Fruit fly (Drosophila melanogaster) whole organism, prepupa: ENCODE measurements around the gene CG15480.

ENCODE experiments used
- CG6854 ChIP-seq: fragments of 200-800 bp; sonication (Bioruptor generic); optimal IDR thresholded peaks from 2 replicates; lab custom pipeline; 2017; ENCODE audit warnings: missing biosample characterization, mild to moderate bottlenecking, missing genetic modification characterization
- Eip78C ChIP-seq: fragments of 200-800 bp; sonication (Bioruptor generic); peaks from one replicate; lab custom pipeline; 2016; ENCODE audit warnings: missing biosample characterization, missing genetic modification characterization
- Gug ChIP-seq: fragments of 200-800 bp; sonication (Bioruptor generic); IDR thresholded peaks from 2 replicates; pipeline ENCODE4 v1.3.6; 2022; ENCODE audit warnings: missing biosample characterization, missing genetic modification characterization
- Hr39 ChIP-seq: fragments of 200-800 bp; sonication (Bioruptor generic); optimal IDR thresholded peaks from 2 replicates; lab custom pipeline; 2016; ENCODE audit warnings: missing biosample characterization, missing genetic modification characterization
- Lpt ChIP-seq: fragments of 200-800 bp; sonication (Bioruptor generic); optimal IDR thresholded peaks from 3 replicates; lab custom pipeline; 2016; ENCODE audit warnings: missing biosample characterization, missing genetic modification characterization
- Smox ChIP-seq: fragments of 200-800 bp; sonication (Bioruptor generic); optimal IDR thresholded peaks from 3 replicates; lab custom pipeline; 2016; ENCODE audit warnings: missing biosample characterization, missing genetic modification characterization

- no peak for TF ChIP-seq Eip78C
- no peak for TF ChIP-seq Smox (GFP tag; lab: Kevin White, UChicago)
- TF ChIP-seq CG6854 (GFP tag; lab: Kevin White, UChicago): peak; percentile 17
- no peak for TF ChIP-seq Lpt (GFP tag; lab: Kevin White, UChicago)
- TF ChIP-seq Gug (GFP tag; lab: Robert Waterston, UW): 0 out of 2 replicates have a peak, but pooled peaks have one; percentile 8
- TF ChIP-seq Hr39 (GFP tag; lab: Kevin White, UChicago): no peak
These were observed 33.2 kb downstream of the CG15480 start, which contains the start of the genes CG16974 and Edem2 for dm6 chr2L:13191894-13192293.
